Fruit fly (Drosophila melanogaster) whole organism, embryonic: Measurements from ENCODE around the gene Catsup.

Experiments used
- Abd-B ChIP-seq: fragments of 200-800 bp; sonication (Bioruptor generic); optimal IDR thresholded peaks from 2 replicates; lab custom pipeline; 2018; ENCODE audit warnings: missing biosample characterization, mild to moderate bottlenecking, missing genetic modification characterization, moderate library complexity
- Awh ChIP-seq: fragments of 200-800 bp; sonication (Bioruptor generic); IDR thresholded peaks from 2 replicates; pipeline ENCODE4, ENCODE4 v1.3.6; 2022; ENCODE audit warnings: missing biosample characterization, missing genetic modification characterization
- C15 ChIP-seq: fragments of 200-800 bp; sonication (Bioruptor generic); IDR thresholded peaks from 3 replicates; pipeline ENCODE4 v1.3.6; 2022; ENCODE audit warnings: missing biosample characterization, missing genetic modification characterization
- CG10209 ChIP-seq: fragments of 200-800 bp; sonication (Bioruptor generic); optimal IDR thresholded peaks from 3 replicates; lab custom pipeline; 2017; ENCODE audit warnings: missing biosample characterization, mild to moderate bottlenecking, missing genetic modification characterization, missing genetic modification reagents
- CG1024 ChIP-seq: fragments of 200-800 bp; sonication (Bioruptor generic); IDR thresholded peaks from 2 replicates; pipeline ENCODE4 v1.3.6; 2022; ENCODE audit warnings: missing biosample characterization, missing genetic modification characterization
- CG10462 ChIP-seq: fragments of 200-800 bp; sonication (Bioruptor generic); optimal IDR thresholded peaks from 2 replicates; lab custom pipeline; 2016; ENCODE audit warnings: missing biosample characterization, missing genetic modification characterization
- CG10543 ChIP-seq: fragments of 200-800 bp; sonication (Bioruptor generic); optimal IDR thresholded peaks from 3 replicates; lab custom pipeline; 2017; ENCODE audit warnings: missing biosample characterization, mild to moderate bottlenecking, missing genetic modification characterization, moderate library complexity
- CG11695 ChIP-seq: fragments of 200-800 bp; sonication (Bioruptor generic); IDR thresholded peaks from 3 replicates; pipeline ENCODE4 v1.3.6; 2022; ENCODE audit warnings: missing biosample characterization, missing genetic modification characterization
- CG17359 ChIP-seq: fragments of 200-800 bp; sonication (Bioruptor generic); optimal IDR thresholded peaks from 3 replicates; lab custom pipeline; 2018; ENCODE audit warnings: missing biosample characterization, mild to moderate bottlenecking, missing genetic modification characterization, moderate library complexity
- CG2889 ChIP-seq: fragments of 200-800 bp; sonication (Bioruptor generic); IDR thresholded peaks from 3 replicates; pipeline ENCODE4 v1.3.6; 2022; ENCODE audit warnings: missing biosample characterization, missing genetic modification characterization
- CG31224 ChIP-seq: fragments of 200-800 bp; sonication (Bioruptor generic); IDR thresholded peaks from 2 replicates; pipeline ENCODE4 v1.3.6; 2022; ENCODE audit warnings: missing biosample characterization, missing genetic modification characterization
- CG34422 ChIP-seq: fragments of 200-800 bp; sonication (Bioruptor generic); IDR thresholded peaks from 3 replicates; pipeline ENCODE4 v1.3.6; 2022; ENCODE audit warnings: missing biosample characterization, missing genetic modification characterization
- CG3838 ChIP-seq: fragments of 200-800 bp; sonication (Bioruptor generic); optimal IDR thresholded peaks from 3 replicates; lab custom pipeline; 2016; ENCODE audit warnings: missing biosample characterization, missing genetic modification characterization
- CG4424 ChIP-seq: fragments of 200-800 bp; sonication (Bioruptor generic); optimal IDR thresholded peaks from 3 replicates; lab custom pipeline; 2016; ENCODE audit warnings: missing biosample characterization, missing genetic modification characterization
- CG6854 ChIP-seq: fragments of 200-800 bp; sonication (Bioruptor generic); optimal IDR thresholded peaks from 3 replicates; lab custom pipeline; 2017; ENCODE audit warnings: missing biosample characterization, mild to moderate bottlenecking, missing genetic modification characterization
- CG7372 ChIP-seq: fragments of 200-800 bp; sonication (Bioruptor generic); IDR thresholded peaks from 2 replicates; pipeline ENCODE4 v1.3.6; 2022; ENCODE audit warnings: missing biosample characterization, missing genetic modification characterization
- CG9437 ChIP-seq: fragments of 200-800 bp; sonication (Bioruptor generic); optimal IDR thresholded peaks from 2 replicates; lab custom pipeline; 2018; ENCODE audit warnings: missing biosample characterization, mild to moderate bottlenecking, missing genetic modification characterization
- CkIIα-i1 ChIP-seq: fragments of 200-800 bp; sonication (Bioruptor generic); IDR thresholded peaks from 2 replicates; pipeline ENCODE4 v1.3.6; 2022; ENCODE audit warnings: missing biosample characterization, missing genetic modification characterization
- D19B ChIP-seq: fragments of 200-800 bp; sonication (Bioruptor generic); optimal IDR thresholded peaks from 2 replicates; lab custom pipeline; 2017; ENCODE audit warnings: missing biosample characterization, mild to moderate bottlenecking, missing genetic modification characterization
- Ets65A ChIP-seq: fragments of 200-800 bp; sonication (Bioruptor generic); peaks from one replicate; lab custom pipeline; 2016; ENCODE audit warnings: missing biosample characterization, missing genetic modification characterization
- H15 ChIP-seq: fragments of 200-800 bp; sonication (Bioruptor generic); IDR thresholded peaks from 3 replicates; pipeline ENCODE4 v1.3.6; 2022; ENCODE audit warnings: missing biosample characterization, missing genetic modification characterization
- HLH3B ChIP-seq: fragments of 200-800 bp; sonication (Bioruptor generic); IDR thresholded peaks from 2 replicates; pipeline ENCODE4 v1.3.6; 2022; ENCODE audit warnings: missing biosample characterization, missing genetic modification characterization
- HLH4C ChIP-seq: fragments of 200-800 bp; sonication (Bioruptor generic); IDR thresholded peaks from 3 replicates; pipeline ENCODE4 v1.3.6; 2022; ENCODE audit warnings: missing biosample characterization, missing genetic modification characterization; ENCODE audit not compliant: partially characterized antibody
- MESR4 ChIP-seq: fragments of 200-800 bp; sonication (Bioruptor generic); optimal IDR thresholded peaks from 2 replicates; lab custom pipeline; 2018; ENCODE audit warnings: missing biosample characterization, mild to moderate bottlenecking, missing genetic modification characterization, moderate library complexity
- Med ChIP-seq: fragments of 200-800 bp; sonication (Bioruptor generic); peaks from one replicate; lab custom pipeline; 2016; ENCODE audit warnings: missing biosample characterization, missing genetic modification characterization, mild to moderate bottlenecking, inconsistent platforms, moderate library complexity
- Oaz ChIP-seq: fragments of 200-800 bp; sonication (Bioruptor generic); IDR thresholded peaks from 2 replicates; pipeline ENCODE4 v1.3.6; 2022; ENCODE audit warnings: missing biosample characterization, missing genetic modification characterization
- Ptx1 ChIP-seq: fragments of 200-800 bp; sonication (Bioruptor generic); IDR thresholded peaks from 2 replicates; pipeline ENCODE4 v1.3.6; 2022; ENCODE audit warnings: missing biosample characterization, missing genetic modification characterization
- Rfx ChIP-seq: fragments of 200-800 bp; sonication (Bioruptor generic); IDR thresholded peaks from 2 replicates; pipeline ENCODE4 v1.3.6; 2022; ENCODE audit warnings: missing biosample characterization, missing genetic modification characterization
- Ssrp ChIP-seq: fragments of 200-800 bp; sonication (Bioruptor generic); optimal IDR thresholded peaks from 2 replicates; lab custom pipeline; 2018; ENCODE audit warnings: missing biosample characterization, mild to moderate bottlenecking, missing genetic modification characterization, moderate library complexity
- Trl ChIP-seq, 3 experiments: fragments of >200 bp in 2 of 3; fragments of 200-800 bp in 1 of 3; sonication (Bioruptor generic) in 1 of 3; optimal IDR thresholded peaks; 2 replicates in 1 of 3; 3 replicates in 2 of 3; lab custom pipeline; 2016 to 2017; ENCODE audit warnings: missing biosample characterization in 1 of 3, missing genetic modification characterization in 1 of 3
- bcd ChIP-seq: fragments of 200-800 bp; sonication (Bioruptor generic); optimal IDR thresholded peaks from 2 replicates; lab custom pipeline; 2017; ENCODE audit warnings: missing biosample characterization, mild to moderate bottlenecking, missing genetic modification characterization
- chif ChIP-seq, 2 experiments: fragments of 200-800 bp; sonication (Bioruptor generic); optimal IDR thresholded peaks; 3 replicates each; lab custom pipeline; 2016; ENCODE audit warnings: missing biosample characterization in 2 of 2, missing genetic modification characterization in 2 of 2
- croc ChIP-seq: fragments of 200-800 bp; sonication (Bioruptor generic); conservative IDR thresholded peaks from 3 replicates; pipeline ENCODE4 v1.3.6; 2022; ENCODE audit warnings: missing biosample characterization, missing genetic modification characterization
- dm ChIP-seq: fragments of 200-800 bp; sonication (Bioruptor generic); optimal IDR thresholded peaks from 3 replicates; lab custom pipeline; 2016; ENCODE audit warnings: missing biosample characterization, missing genetic modification characterization
- fd96Cb ChIP-seq: fragments of 200-800 bp; sonication (Bioruptor generic); optimal IDR thresholded peaks from 2 replicates; lab custom pipeline; 2018; ENCODE audit warnings: missing biosample characterization, mild to moderate bottlenecking, missing genetic modification characterization, moderate library complexity
- gce ChIP-seq: fragments of 200-800 bp; sonication (Bioruptor generic); IDR thresholded peaks from 3 replicates; pipeline ENCODE4 v1.3.6; 2022; ENCODE audit warnings: missing biosample characterization, missing genetic modification characterization
- gt ChIP-seq: fragments of 200-800 bp; sonication (Bioruptor generic); IDR thresholded peaks from 2 replicates; pipeline ENCODE4 v1.3.6; 2022; ENCODE audit warnings: missing biosample characterization, missing genetic modification characterization
- hb ChIP-seq: fragments of 200-800 bp; sonication (Bioruptor generic); IDR thresholded peaks from 3 replicates; pipeline ENCODE4 v1.3.6; 2022; ENCODE audit warnings: missing biosample characterization, missing genetic modification characterization; ENCODE audit not compliant: partially characterized antibody
- kay ChIP-seq: fragments of 200-800 bp; sonication (Bioruptor generic); optimal IDR thresholded peaks from 2 replicates; lab custom pipeline; 2016; ENCODE audit warnings: missing biosample characterization, missing genetic modification characterization
- maf-S ChIP-seq: fragments of 200-800 bp; sonication (Bioruptor generic); optimal IDR thresholded peaks from 2 replicates; lab custom pipeline; 2016; ENCODE audit warnings: missing biosample characterization, missing genetic modification characterization
- nerfin-1 ChIP-seq: fragments of 200-800 bp; sonication (Bioruptor generic); optimal IDR thresholded peaks from 3 replicates; lab custom pipeline; 2019; ENCODE audit warnings: missing biosample characterization, mild to moderate bottlenecking, missing genetic modification characterization, moderate library complexity
- nerfin-2 ChIP-seq: fragments of 200-800 bp; sonication (Bioruptor generic); IDR thresholded peaks from 2 replicates; pipeline ENCODE4 v1.3.6; 2022; ENCODE audit warnings: missing biosample characterization, missing genetic modification characterization; ENCODE audit not compliant: partially characterized antibody
- pho ChIP-seq: fragments of 200-800 bp; sonication (Bioruptor generic); optimal IDR thresholded peaks from 2 replicates; lab custom pipeline; 2016; ENCODE audit warnings: missing biosample characterization, missing genetic modification characterization
- sens ChIP-seq: fragments of 200-800 bp; sonication (Bioruptor generic); peaks from one replicate; lab custom pipeline; 2016; ENCODE audit warnings: missing biosample characterization, missing genetic modification characterization
- slp2 ChIP-seq: fragments of 200-800 bp; sonication (Bioruptor generic); optimal IDR thresholded peaks from 2 replicates; lab custom pipeline; 2016; ENCODE audit warnings: missing biosample characterization, missing genetic modification characterization
- stc ChIP-seq: fragments of 200-800 bp; sonication (Bioruptor generic); IDR thresholded peaks from 2 replicates; pipeline ENCODE4 v1.3.6; 2022; ENCODE audit warnings: missing biosample characterization, missing genetic modification characterization
- tap ChIP-seq: fragments of 200-800 bp; optimal IDR thresholded peaks from 3 replicates; lab custom pipeline; 2019; ENCODE audit warnings: missing biosample characterization, mild to moderate bottlenecking, missing genetic modification characterization, moderate library complexity
- tin ChIP-seq: fragments of 200-800 bp; sonication (Bioruptor generic); optimal IDR thresholded peaks from 3 replicates; lab custom pipeline; 2016; ENCODE audit warnings: missing biosample characterization, missing genetic modification characterization
- tna ChIP-seq: fragments of 200-800 bp; sonication (Bioruptor generic); IDR thresholded peaks from 2 replicates; pipeline ENCODE4 v1.3.6; 2022; ENCODE audit warnings: missing biosample characterization, missing genetic modification characterization; ENCODE audit not compliant: partially characterized antibody
- trem ChIP-seq: fragments of 200-800 bp; optimal IDR thresholded peaks from 3 replicates; lab custom pipeline; 2019; ENCODE audit warnings: missing biosample characterization, mild to moderate bottlenecking, missing genetic modification characterization, moderate library complexity
- wor ChIP-seq: fragments of 200-800 bp; sonication (Bioruptor generic); IDR thresholded peaks from 2 replicates; pipeline ENCODE4 v1.3.6; 2022; ENCODE audit warnings: missing biosample characterization, missing genetic modification characterization

The Catsup gene

dm6 chr2L:19058916-19059315 is 17.3 kb downstream of the Catsup start, which contains the start of gene Phlpp (continued):
- TF ChIP-seq tin (GFP tag; lab: Kevin White, UChicago) (peak; percentile 30), CG9437 (GFP tag; lab: Kevin White, UChicago) (peak; percentile 2), sens (peak; percentile 95), Awh (GFP tag; lab: Robert Waterston, UW) (0 out of 2 replicates have a peak, but pooled peaks have one; percentile 51), CG1024 (GFP tag; lab: Robert Waterston, UW) (peak; percentile 69; the same call in 1 of the 2 replicates), CG31224 (GFP tag; lab: Robert Waterston, UW) (no peak), CG4424 (peak; percentile 72), Ssrp (tag; lab: Kevin White, UChicago) (peak; percentile 56), Trl (optimal IDR thresholded peaks at IDR 0.05; lab: Kevin White, UChicago) (no peak), Trl (GFP tag; optimal IDR thresholded peaks at IDR 0.05; lab: Kevin White, UChicago) (peak; percentile 32), H15 (GFP tag; lab: Robert Waterston, UW) (peak; percentile 40; the same call in 1 of the 3 replicates), hb (no peak), bcd (GFP tag; lab: Kevin White, UChicago) (peak; percentile 42), CG3838 (no peak), D19B (no peak), nerfin-1 (tag; lab: Kevin White, UChicago) (peak; percentile 29), pho (GFP tag; lab: Kevin White, UChicago) (no peak), CkIIα-i1 (GFP tag; lab: Robert Waterston, UW) (no peak), maf-S (GFP tag; lab: Kevin White, UChicago) (peak; percentile 3), fd96Cb (peak; percentile 69), CG10209 (no peak), CG7372 (GFP tag; lab: Robert Waterston, UW) (peak; percentile 49), tap (tag; lab: Kevin White, UChicago) (no peak), dm (GFP tag; lab: Kevin White, UChicago) (no peak), tna (GFP tag; lab: Robert Waterston, UW) (no peak), C15 (GFP tag; lab: Robert Waterston, UW) (0 out of 3 replicates have a peak, but pooled peaks have one; percentile 44), Rfx (0 out of 2 replicates have a peak, but pooled peaks have one; percentile 27), HLH4C (GFP tag; lab: Robert Waterston, UW) (no peak), gce (GFP tag; lab: Robert Waterston, UW) (peak; percentile 73; the same call in 2 of the 3 replicates), CG11695 (GFP tag; lab: Robert Waterston, UW) (peak; percentile 61; the same call in 2 of the 3 replicates), Ptx1 (peak; percentile 78), wor (GFP tag; lab: Robert Waterston, UW) (0 out of 2 replicates have a peak, but pooled peaks have one; percentile 38), trem (tag; lab: Kevin White, UChicago) (peak; percentile 60), CG17359 (peak; percentile 68), CG2889 (GFP tag; lab: Robert Waterston, UW) (no peak), Med (peak; percentile 60), slp2 (GFP tag; lab: Kevin White, UChicago) (peak; percentile 4), Oaz (GFP tag; lab: Robert Waterston, UW) (no peak), CG10462 (GFP tag; lab: Kevin White, UChicago) (peak; percentile 7), CG10543 (GFP tag; lab: Kevin White, UChicago) (no peak), kay (GFP tag; lab: Kevin White, UChicago) (peak; percentile 29), croc (peak; percentile 59), HLH3B (GFP tag; lab: Robert Waterston, UW) (peak; percentile 68), CG34422 (GFP tag; lab: Robert Waterston, UW) (peak; percentile 70; the same call in 1 of the 3 replicates), gt (GFP tag; lab: Robert Waterston, UW) (no peak), stc (GFP tag; lab: Robert Waterston, UW) (0 out of 2 replicates have a peak, but pooled peaks have one; percentile 39), Ets65A (peak; percentile 13), MESR4 (GFP tag; lab: Kevin White, UChicago) (no peak), chif (GFP tag; optimal IDR thresholded peaks at IDR 0.05; lab: Kevin White, UChicago) (peak in 1 of 2 experiments; percentile 14), Abd-B (GFP tag; lab: Kevin White, UChicago) (no peak), nerfin-2 (no peak), CG6854 (GFP tag; lab: Kevin White, UChicago) (no peak)
